Fruit fly (Drosophila melanogaster): ENCODE measurements around the gene T48.

The T48 gene

DNA sequence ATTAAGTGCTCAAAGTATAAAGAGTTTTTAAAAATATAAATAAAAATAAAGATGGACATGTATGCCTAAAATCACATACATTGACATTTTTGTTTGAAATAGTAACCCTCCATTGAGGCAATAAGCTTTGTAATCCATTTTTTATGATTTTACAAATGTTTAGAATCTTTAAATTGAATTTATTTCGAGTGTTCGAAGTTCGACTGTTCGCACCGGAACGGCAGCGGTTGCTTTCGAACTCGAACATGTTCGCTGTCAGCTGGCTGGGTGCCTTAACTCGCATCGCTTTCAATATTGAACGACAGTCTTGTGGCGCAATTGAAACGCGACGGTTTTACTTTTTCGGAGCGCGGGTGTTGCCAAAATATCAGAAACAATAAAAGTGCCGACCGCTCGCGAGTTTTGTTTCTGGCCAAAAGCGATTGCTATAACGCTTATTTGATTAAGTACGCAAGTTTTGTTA is 34.0 kb downstream of the T48 start, which contains the start of gene CG46339:
TSS of gene CG46339 (plus strand) at position 299 of the 463 bp plus-strand sequence.
- TF ChIP-seq CrebA (GFP tag; optimal IDR thresholded peaks at IDR 0.05; ENCODE audit: borderline replicate concordance): no peak
- no peak for TF ChIP-seq CG9705 (GFP tag; optimal IDR thresholded peaks at IDR 0.05)
- no peak for TF ChIP-seq Myc (optimal IDR thresholded peaks at IDR 0.05)
- peak; percentile 91 for TF ChIP-seq Vsx2 (GFP tag; optimal IDR thresholded peaks at IDR 0.05; ENCODE audit: partially characterized antibody)
- no peak for TF ChIP-seq Abd-B (GFP tag; optimal IDR thresholded peaks at IDR 0.05)
- no peak for TF ChIP-seq dsf (GFP tag; optimal IDR thresholded peaks at IDR 0.05; ENCODE audit: borderline replicate concordance)
- TF ChIP-seq Sp1 (GFP tag; optimal IDR thresholded peaks at IDR 0.05): peak; percentile 53
- no peak for TF ChIP-seq N (GFP tag; optimal IDR thresholded peaks at IDR 0.05)
- TF ChIP-seq br (GFP tag; optimal IDR thresholded peaks at IDR 0.05): peak; percentile 78
- TF ChIP-seq ey (GFP tag; optimal IDR thresholded peaks at IDR 0.05): no peak
- TF ChIP-seq usp (GFP tag; optimal IDR thresholded peaks at IDR 0.05): no peak
- peak; percentile 41 for TF ChIP-seq Jra (GFP tag; optimal IDR thresholded peaks at IDR 0.05)
- TF ChIP-seq sv (GFP tag; optimal IDR thresholded peaks at IDR 0.05): no peak
- no peak for TF ChIP-seq Dfd (GFP tag; optimal IDR thresholded peaks at IDR 0.05)
- TF ChIP-seq foxo (GFP tag; optimal IDR thresholded peaks at IDR 0.05): peak in 1 of 2 experiments; percentile 55
- TF ChIP-seq HLH106 (tag; optimal IDR thresholded peaks at IDR 0.05): peak; percentile 30
- no peak for TF ChIP-seq Hr78 (GFP tag; optimal IDR thresholded peaks at IDR 0.05)
- TF ChIP-seq Rel (GFP tag; optimal IDR thresholded peaks at IDR 0.05): no peak
- peak; percentile 36 for TF ChIP-seq Rel (tag; optimal IDR thresholded peaks at IDR 0.05)
- TF ChIP-seq rgr (GFP tag; optimal IDR thresholded peaks at IDR 0.05): peak; percentile 76
- no peak for TF ChIP-seq Hnf4 (GFP tag; optimal IDR thresholded peaks at IDR 0.05)
- TF ChIP-seq tai (GFP tag; optimal IDR thresholded peaks at IDR 0.05): no peak
- TF ChIP-seq jim (GFP tag; optimal IDR thresholded peaks at IDR 0.05): no peak
- TF ChIP-seq Dif (GFP tag; optimal IDR thresholded peaks at IDR 0.05; ENCODE audit: partially characterized antibody): peak; percentile 76
- TF ChIP-seq pan (optimal IDR thresholded peaks at IDR 0.05): no peak
- no peak for TF ChIP-seq dmrt93B (GFP tag; optimal IDR thresholded peaks at IDR 0.05)
- TF ChIP-seq dl (GFP tag; optimal IDR thresholded peaks at IDR 0.05; ENCODE audit: insufficient read depth in 1 of 2, partially characterized antibody in 2 of 2): peak in 1 of 2 experiments; percentile 4
- TF ChIP-seq sage (GFP tag; optimal IDR thresholded peaks at IDR 0.05): no peak
- no peak for TF ChIP-seq CG32264 (GFP tag; optimal IDR thresholded peaks at IDR 0.05)
- TF ChIP-seq brk (GFP tag; optimal IDR thresholded peaks at IDR 0.05): no peak
- TF ChIP-seq OdsH (GFP tag; optimal IDR thresholded peaks at IDR 0.05): peak; percentile 45
- TF ChIP-seq h (GFP tag; optimal IDR thresholded peaks at IDR 0.05): peak; percentile 62
- TF ChIP-seq fru (GFP tag; optimal IDR thresholded peaks at IDR 0.05): peak; percentile 8
- no peak for TF ChIP-seq psq (GFP tag; optimal IDR thresholded peaks at IDR 0.05)
- no peak for TF ChIP-seq woc (GFP tag; optimal IDR thresholded peaks at IDR 0.05)
- peak; percentile 92 for TF ChIP-seq Hr83 (GFP tag; optimal IDR thresholded peaks at IDR 0.05; ENCODE audit: poor library complexity, severe bottlenecking)
- TF ChIP-seq GATAd (GFP tag; optimal IDR thresholded peaks at IDR 0.05): no peak
- TF ChIP-seq Mio (GFP tag; optimal IDR thresholded peaks at IDR 0.05): no peak
- TF ChIP-seq lola (GFP tag; optimal IDR thresholded peaks at IDR 0.05): no peak

DNA sequence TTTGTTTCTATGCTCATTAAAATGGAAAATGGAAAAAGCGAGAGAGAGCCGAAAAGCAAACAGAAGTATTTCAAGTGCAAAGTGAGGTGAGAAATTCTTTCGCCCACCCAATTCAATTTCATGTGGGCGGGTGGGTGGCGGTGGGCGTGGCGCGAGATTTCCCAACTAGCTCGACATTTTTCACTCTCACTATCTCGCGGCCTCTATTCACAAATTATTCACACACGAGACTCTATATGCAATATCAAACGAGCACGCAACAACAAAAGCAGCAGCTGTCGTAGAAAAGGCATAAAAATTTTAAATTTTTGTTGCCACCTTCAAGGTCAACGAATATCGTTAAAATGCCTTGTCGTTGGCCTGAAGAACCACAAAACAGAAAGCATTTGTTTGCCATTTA is 37.3 kb downstream of the T48 start:
- TF ChIP-seq woc (GFP tag; optimal IDR thresholded peaks at IDR 0.05) (no peak), Sp1 (GFP tag; optimal IDR thresholded peaks at IDR 0.05) (no peak), jim (GFP tag; optimal IDR thresholded peaks at IDR 0.05) (no peak), Abd-B (GFP tag; optimal IDR thresholded peaks at IDR 0.05) (no peak), Hr78 (GFP tag; optimal IDR thresholded peaks at IDR 0.05) (no peak), sv (GFP tag; optimal IDR thresholded peaks at IDR 0.05) (no peak), GATAd (GFP tag; optimal IDR thresholded peaks at IDR 0.05) (no peak), ey (GFP tag; optimal IDR thresholded peaks at IDR 0.05) (no peak), tai (GFP tag; optimal IDR thresholded peaks at IDR 0.05) (no peak), br (GFP tag; optimal IDR thresholded peaks at IDR 0.05) (no peak)

Data from whole organism, wandering third instar larva.